Worm (Caenorhabditis elegans) whole organism, early embryonic: Measurements from ENCODE around the gene 2L52.1.

Source experiments
- B0310.2 ChIP-seq: sonication (generic microtip); optimal IDR thresholded peaks from 2 replicates; lab custom pipeline; 2016; ENCODE audit warnings: mild to moderate bottlenecking, missing genetic modification characterization, missing compliant biosample characterization
- aly-1 ChIP-seq: sonication (generic microtip); optimal IDR thresholded peaks from 2 replicates; lab custom pipeline; 2016; ENCODE audit warnings: missing genetic modification characterization, missing compliant biosample characterization
- ama-1 ChIP-seq: fragments of 150-350 bp; optimal IDR thresholded peaks from 2 replicates; lab custom pipeline; 2014
- ets-7 ChIP-seq: sonication (generic microtip); optimal IDR thresholded peaks from 2 replicates; lab custom pipeline; 2016; ENCODE audit warnings: missing genotype, missing genetic modification characterization, missing compliant biosample characterization
- hmbx-1 ChIP-seq: sonication (generic microtip); optimal IDR thresholded peaks from 2 replicates; lab custom pipeline; 2016; ENCODE audit warnings: mild to moderate bottlenecking, missing genetic modification characterization, missing compliant biosample characterization
- hmg-4 ChIP-seq: fragments of 200-800 bp; sonication (Bioruptor generic); optimal IDR thresholded peaks from 2 replicates; lab custom pipeline; 2018; ENCODE audit warnings: mild to moderate bottlenecking, missing genetic modification characterization, missing compliant biosample characterization
- scrt-1 ChIP-seq: fragments of 200-800 bp; sonication (Bioruptor generic); IDR thresholded peaks from 2 replicates; pipeline ENCODE4 v1.3.6; 2022; ENCODE audit warnings: missing genetic modification characterization, missing compliant biosample characterization
- tbx-37 ChIP-seq: fragments of 200-800 bp; sonication (Bioruptor generic); conservative IDR thresholded peaks from 2 replicates; pipeline ENCODE4 v1.3.6; 2022; ENCODE audit warnings: missing genetic modification reagents, missing genetic modification characterization, missing compliant biosample characterization

DNA sequence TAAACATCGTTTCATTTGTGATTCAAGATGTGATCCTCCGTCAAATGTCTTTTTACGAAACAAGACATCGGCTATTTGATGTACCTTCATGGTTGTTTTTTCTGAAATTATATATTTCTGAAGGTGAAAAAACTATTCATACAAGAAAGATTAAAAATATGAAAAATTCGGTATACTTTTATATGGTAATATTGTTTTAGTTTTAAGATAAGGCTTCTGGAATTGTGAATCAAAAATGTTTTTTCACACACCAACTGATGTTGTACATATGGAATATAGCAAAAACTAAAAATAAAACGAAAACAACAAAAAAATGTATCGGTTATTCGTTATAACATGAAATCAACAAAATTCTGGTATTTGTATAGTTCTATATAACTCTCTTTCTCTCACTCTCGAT, 35.6 kb downstream of the 2L52.1 start, which contains the start of gene F23F1.6:
- TF ChIP-seq tbx-37, result no peak
- no peak for TF ChIP-seq ama-1 (lab: Kevin White, UChicago)
- no peak for TF ChIP-seq hmg-4
- no peak for TF ChIP-seq scrt-1 (GFP tag; lab: Robert Waterston, UW)
- no peak for TF ChIP-seq ets-7 (tag; lab: Kevin White, UChicago)
- no peak for TF ChIP-seq aly-1
- no peak for TF ChIP-seq B0310.2 (tag; lab: Kevin White, UChicago)
- TF ChIP-seq hmbx-1 (tag; lab: Kevin White, UChicago), result no peak
